Fruit fly (Drosophila melanogaster) whole organism, prepupa: Measurements from ENCODE around the gene CG32483.

Experiments
- Blimp-1 ChIP-seq: fragments of 200-800 bp; sonication (Bioruptor generic); optimal IDR thresholded peaks from 3 replicates; lab custom pipeline; 2017; ENCODE audit warnings: missing biosample characterization, missing genetic modification characterization, mild to moderate bottlenecking, moderate library complexity, missing genetic modification reagents
- CG10631 ChIP-seq: fragments of 200-800 bp; sonication (Bioruptor generic); optimal IDR thresholded peaks from 2 replicates; lab custom pipeline; 2016; ENCODE audit warnings: missing biosample characterization, missing genetic modification characterization
- CG11294 ChIP-seq: fragments of 200-800 bp; sonication (Bioruptor generic); IDR thresholded peaks from 2 replicates; pipeline ENCODE4 v1.3.6; 2022; ENCODE audit warnings: missing biosample characterization, missing genetic modification characterization
- CG11762 ChIP-seq: fragments of 200-800 bp; sonication (Bioruptor generic); optimal IDR thresholded peaks from 3 replicates; lab custom pipeline; 2016; ENCODE audit warnings: missing biosample characterization, missing genetic modification characterization; ENCODE audit not compliant: insufficient read depth
- CG11902 ChIP-seq: fragments of 200-800 bp; sonication (Bioruptor generic); optimal IDR thresholded peaks from 3 replicates; lab custom pipeline; 2016; ENCODE audit warnings: missing biosample characterization, missing genetic modification characterization
- CG1621 ChIP-seq: fragments of 200-800 bp; sonication (Bioruptor generic); optimal IDR thresholded peaks from 3 replicates; lab custom pipeline; 2018; ENCODE audit warnings: missing biosample characterization, mild to moderate bottlenecking, missing genetic modification characterization
- CG16779 ChIP-seq: fragments of 200-800 bp; sonication (Bioruptor generic); optimal IDR thresholded peaks from 3 replicates; lab custom pipeline; 2017; ENCODE audit warnings: missing biosample characterization, mild to moderate bottlenecking, missing genetic modification characterization
- CG3032 ChIP-seq: fragments of 200-800 bp; optimal IDR thresholded peaks from 2 replicates; lab custom pipeline; 2019; ENCODE audit warnings: missing biosample characterization, mild to moderate bottlenecking, missing genetic modification characterization, moderate library complexity
- CG31627 ChIP-seq: fragments of 200-800 bp; sonication (Bioruptor generic); optimal IDR thresholded peaks from 3 replicates; lab custom pipeline; 2016; ENCODE audit warnings: missing biosample characterization, missing genetic modification characterization
- CG32006 ChIP-seq: fragments of 200-800 bp; sonication (Bioruptor generic); optimal IDR thresholded peaks from 3 replicates; lab custom pipeline; 2017; ENCODE audit warnings: missing biosample characterization, mild to moderate bottlenecking, missing genetic modification characterization
- CG34406 ChIP-seq: fragments of 200-800 bp; sonication (Bioruptor generic); optimal IDR thresholded peaks from 3 replicates; lab custom pipeline; 2016; ENCODE audit warnings: missing biosample characterization, missing genetic modification characterization
- CG3919 ChIP-seq: fragments of 200-800 bp; sonication (Bioruptor generic); optimal IDR thresholded peaks from 3 replicates; lab custom pipeline; 2016; ENCODE audit warnings: missing biosample characterization, missing genetic modification characterization
- CG6163 ChIP-seq: fragments of 200-800 bp; sonication (Bioruptor generic); IDR thresholded peaks from 3 replicates; pipeline ENCODE4 v1.3.6; 2022; ENCODE audit warnings: missing biosample characterization, missing genetic modification characterization
- CG6276 ChIP-seq: fragments of 200-800 bp; sonication (Bioruptor generic); optimal IDR thresholded peaks from 2 replicates; lab custom pipeline; 2017; ENCODE audit warnings: missing biosample characterization, mild to moderate bottlenecking, missing genetic modification characterization
- CG6792 ChIP-seq: fragments of 200-800 bp; sonication (Bioruptor generic); optimal IDR thresholded peaks from 3 replicates; lab custom pipeline; 2016; ENCODE audit warnings: missing biosample characterization, missing genetic modification characterization
- CG6808 ChIP-seq: fragments of 200-800 bp; sonication (Bioruptor generic); optimal IDR thresholded peaks from 3 replicates; lab custom pipeline; 2017; ENCODE audit warnings: missing biosample characterization, missing genetic modification characterization, mild to moderate bottlenecking, moderate library complexity, missing genetic modification reagents
- CG7368 ChIP-seq: fragments of 200-800 bp; sonication (Bioruptor generic); optimal IDR thresholded peaks from 3 replicates; lab custom pipeline; 2016; ENCODE audit warnings: missing biosample characterization, missing genetic modification characterization
- CG8119 ChIP-seq: fragments of 200-800 bp; sonication (Bioruptor generic); IDR thresholded peaks from 3 replicates; pipeline ENCODE4 v1.3.6; 2022; ENCODE audit warnings: missing biosample characterization, missing genetic modification characterization
- CG8319 ChIP-seq: fragments of 200-800 bp; sonication (Bioruptor generic); optimal IDR thresholded peaks from 3 replicates; lab custom pipeline; 2016; ENCODE audit warnings: missing biosample characterization, missing genetic modification characterization
- CG9139 ChIP-seq: fragments of 200-800 bp; sonication (Bioruptor generic); optimal IDR thresholded peaks from 3 replicates; lab custom pipeline; 2017; ENCODE audit warnings: missing biosample characterization, mild to moderate bottlenecking, missing genetic modification characterization
- Eip75B ChIP-seq: fragments of 200-800 bp; sonication (Bioruptor generic); optimal IDR thresholded peaks from 3 replicates; lab custom pipeline; 2016; ENCODE audit warnings: missing biosample characterization, missing genetic modification characterization
- Eip78C ChIP-seq: fragments of 200-800 bp; sonication (Bioruptor generic); peaks from one replicate; lab custom pipeline; 2016; ENCODE audit warnings: missing biosample characterization, missing genetic modification characterization
- Eip93F ChIP-seq: fragments of 200-800 bp; sonication (Bioruptor generic); optimal IDR thresholded peaks from 2 replicates; lab custom pipeline; 2016; ENCODE audit warnings: missing biosample characterization, mild to moderate bottlenecking, missing genetic modification characterization
- Ets21C ChIP-seq: fragments of 200-800 bp; sonication (Bioruptor generic); optimal IDR thresholded peaks from 3 replicates; lab custom pipeline; 2016; ENCODE audit warnings: missing biosample characterization, missing genetic modification characterization
- Gug ChIP-seq: fragments of 200-800 bp; sonication (Bioruptor generic); IDR thresholded peaks from 2 replicates; pipeline ENCODE4 v1.3.6; 2022; ENCODE audit warnings: missing biosample characterization, missing genetic modification characterization
- Hr38 ChIP-seq: sonication (Bioruptor generic); optimal IDR thresholded peaks from 2 replicates; lab custom pipeline; 2016; ENCODE audit warnings: missing biosample characterization, missing genetic modification characterization
- Hr39 ChIP-seq: fragments of 200-800 bp; sonication (Bioruptor generic); optimal IDR thresholded peaks from 2 replicates; lab custom pipeline; 2016; ENCODE audit warnings: missing biosample characterization, missing genetic modification characterization
- Hr4 ChIP-seq: fragments of 200-800 bp; sonication (Bioruptor generic); optimal IDR thresholded peaks from 3 replicates; lab custom pipeline; 2016; ENCODE audit warnings: missing biosample characterization, missing genetic modification characterization
- Lpt ChIP-seq: fragments of 200-800 bp; sonication (Bioruptor generic); optimal IDR thresholded peaks from 3 replicates; lab custom pipeline; 2016; ENCODE audit warnings: missing biosample characterization, missing genetic modification characterization
- OdsH ChIP-seq: fragments of 200-800 bp; sonication (Bioruptor generic); optimal IDR thresholded peaks from 3 replicates; lab custom pipeline; 2016; ENCODE audit warnings: missing biosample characterization, missing genetic modification characterization
- Smox ChIP-seq: fragments of 200-800 bp; sonication (Bioruptor generic); optimal IDR thresholded peaks from 3 replicates; lab custom pipeline; 2016; ENCODE audit warnings: missing biosample characterization, missing genetic modification characterization
- Sox102F ChIP-seq: fragments of 200-800 bp; sonication (Bioruptor generic); optimal IDR thresholded peaks from 2 replicates; lab custom pipeline; 2016; ENCODE audit warnings: missing biosample characterization, mild to moderate bottlenecking, missing genetic modification characterization
- Sox14 ChIP-seq: fragments of 200-800 bp; sonication (Bioruptor generic); optimal IDR thresholded peaks from 3 replicates; lab custom pipeline; 2016; ENCODE audit warnings: missing biosample characterization, missing genetic modification characterization
- acj6 ChIP-seq: fragments of 200-800 bp; sonication (Bioruptor generic); optimal IDR thresholded peaks from 3 replicates; lab custom pipeline; 2016; ENCODE audit warnings: missing biosample characterization, missing genetic modification characterization
- dac ChIP-seq: fragments of 200-800 bp; sonication (Bioruptor generic); optimal IDR thresholded peaks from 2 replicates; lab custom pipeline; 2017; ENCODE audit warnings: missing biosample characterization, mild to moderate bottlenecking, missing genetic modification characterization
- dsx ChIP-seq: fragments of 200-800 bp; optimal IDR thresholded peaks from 3 replicates; lab custom pipeline; 2019; ENCODE audit warnings: missing biosample characterization, mild to moderate bottlenecking, missing genetic modification characterization, moderate library complexity; ENCODE audit not compliant: poor library complexity, severe bottlenecking
- eg ChIP-seq: fragments of 200-800 bp; sonication (Bioruptor generic); IDR thresholded peaks from 3 replicates; pipeline ENCODE4 v1.3.6; 2022; ENCODE audit warnings: missing biosample characterization, missing genetic modification characterization
- esn ChIP-seq: fragments of 200-800 bp; sonication (Bioruptor generic); optimal IDR thresholded peaks from 2 replicates; lab custom pipeline; 2016; ENCODE audit warnings: missing biosample characterization, mild to moderate bottlenecking, missing genetic modification characterization, moderate library complexity
- fd59A ChIP-seq: fragments of 200-800 bp; sonication (Bioruptor generic); optimal IDR thresholded peaks from 2 replicates; lab custom pipeline; 2017; ENCODE audit warnings: missing biosample characterization, mild to moderate bottlenecking, missing genetic modification characterization, missing genetic modification reagents
- fkh ChIP-seq: fragments of 200-800 bp; sonication (Bioruptor generic); optimal IDR thresholded peaks from 3 replicates; lab custom pipeline; 2017; ENCODE audit warnings: missing biosample characterization, mild to moderate bottlenecking, missing genetic modification characterization, moderate library complexity
- lz ChIP-seq: fragments of 200-800 bp; sonication (Bioruptor generic); optimal IDR thresholded peaks from 3 replicates; lab custom pipeline; 2016; ENCODE audit warnings: missing biosample characterization, missing genetic modification characterization
- net ChIP-seq: fragments of 200-800 bp; sonication (Bioruptor generic); optimal IDR thresholded peaks from 3 replicates; lab custom pipeline; 2016; ENCODE audit warnings: missing biosample characterization, missing genetic modification characterization
- pdm3 ChIP-seq: fragments of 200-800 bp; sonication (Bioruptor generic); optimal IDR thresholded peaks from 3 replicates; lab custom pipeline; 2016; ENCODE audit warnings: missing biosample characterization, missing genetic modification characterization
- salr ChIP-seq, 2 experiments: fragments of 200-800 bp; sonication (Bioruptor generic); optimal IDR thresholded peaks; 3 replicates each; lab custom pipeline; 2016 to 2018; ENCODE audit warnings: missing biosample characterization in 2 of 2, missing genetic modification characterization in 2 of 2, mild to moderate bottlenecking in 1 of 2
- spab ChIP-seq: fragments of 200-800 bp; sonication (Bioruptor generic); optimal IDR thresholded peaks from 2 replicates; lab custom pipeline; 2017; ENCODE audit warnings: missing biosample characterization, mild to moderate bottlenecking, missing genetic modification characterization, missing genetic modification reagents
- ss ChIP-seq, 2 experiments: fragments of 200-800 bp; sonication (Bioruptor generic); optimal IDR thresholded peaks; 2 replicates in 1 of 2; 3 replicates in 1 of 2; lab custom pipeline; 2017 to 2018; ENCODE audit warnings: mild to moderate bottlenecking in 2 of 2, missing biosample characterization in 2 of 2, missing genetic modification characterization in 2 of 2, moderate library complexity in 1 of 2
- svp ChIP-seq: fragments of 200-800 bp; sonication (Bioruptor generic); peaks from one replicate; lab custom pipeline; 2016; ENCODE audit warnings: missing biosample characterization, missing genetic modification characterization
- topi ChIP-seq: fragments of 200-800 bp; sonication (Bioruptor generic); optimal IDR thresholded peaks from 3 replicates; lab custom pipeline; 2016; ENCODE audit warnings: missing biosample characterization, missing genetic modification characterization

CG32483 gene

dm6 chr3L:681793-682369 lies 8.0 kb downstream of the CG32483 start (continued):
- TF ChIP-seq CG11294 (GFP tag; lab: Robert Waterston, UW) (no peak), Lpt (GFP tag; lab: Kevin White, UChicago) (peak; percentile 7), CG6276 (GFP tag; lab: Kevin White, UChicago) (no peak), CG7368 (GFP tag; lab: Kevin White, UChicago) (peak; percentile 15), CG8319 (GFP tag; lab: Kevin White, UChicago) (peak; percentile 13), spab (GFP tag; lab: Kevin White, UChicago) (no peak), CG6163 (GFP tag; lab: Robert Waterston, UW) (no peak), fd59A (no peak), net (peak; percentile 43), dac (no peak), Eip93F (GFP tag; lab: Kevin White, UChicago) (no peak), Eip78C (GFP tag; lab: Kevin White, UChicago) (peak; percentile 62), Smox (peak; percentile 34), pdm3 (GFP tag; lab: Kevin White, UChicago) (peak; percentile 28), Sox14 (peak; percentile 55), CG3919 (GFP tag; lab: Kevin White, UChicago) (peak; percentile 64), CG31627 (peak; percentile 32), eg (peak; percentile 14; the same call in 1 of the 3 replicates), ss (GFP tag; optimal IDR thresholded peaks at IDR 0.05; lab: Kevin White, UChicago) (peak; percentile 6 to 42), dsx (GFP tag; lab: Kevin White, UChicago) (peak; percentile 12), Ets21C (GFP tag; lab: Kevin White, UChicago) (peak; percentile 1)

dm6 chr3L:680258-680657 lies 9.6 kb downstream of the CG32483 start, which contains the start of gene CG17129:
TSS of gene CG17129 (minus strand) at chr3L:680326.
- TF ChIP-seq CG9139 (no peak), esn (GFP tag; lab: Kevin White, UChicago) (peak; percentile 77), CG11902 (GFP tag; lab: Kevin White, UChicago) (no peak), Sox102F (GFP tag; lab: Kevin White, UChicago) (peak; percentile 59), topi (GFP tag; lab: Kevin White, UChicago) (peak; percentile 54), CG6276 (GFP tag; lab: Kevin White, UChicago) (peak; percentile 74), Blimp-1 (GFP tag; lab: Kevin White, UChicago) (peak; percentile 26), lz (GFP tag; lab: Kevin White, UChicago) (peak; percentile 65), Eip75B (GFP tag; lab: Kevin White, UChicago) (no peak), CG10631 (GFP tag; lab: Kevin White, UChicago) (peak; percentile 52), CG6163 (GFP tag; lab: Robert Waterston, UW) (peak; percentile 31; the same call in 1 of the 3 replicates), CG8319 (GFP tag; lab: Kevin White, UChicago) (no peak), CG32006 (GFP tag; lab: Kevin White, UChicago) (peak; percentile 27), CG6792 (GFP tag; lab: Kevin White, UChicago) (no peak), Gug (GFP tag; lab: Robert Waterston, UW) (no peak), dsx (GFP tag; lab: Kevin White, UChicago) (no peak), salr (GFP tag; optimal IDR thresholded peaks at IDR 0.05; lab: Kevin White, UChicago) (no peak), Hr4 (GFP tag; lab: Kevin White, UChicago) (peak; percentile 60), OdsH (GFP tag; lab: Kevin White, UChicago) (peak; percentile 37), CG3032 (tag; lab: Kevin White, UChicago) (peak; percentile 2), dac (no peak), CG6808 (no peak), fd59A (no peak), Ets21C (GFP tag; lab: Kevin White, UChicago) (peak; percentile 53), CG11762 (no peak), CG34406 (GFP tag; lab: Kevin White, UChicago) (peak; percentile 27), net (no peak), CG1621 (tag; lab: Kevin White, UChicago) (no peak), pdm3 (GFP tag; lab: Kevin White, UChicago) (peak; percentile 43), Hr39 (GFP tag; lab: Kevin White, UChicago) (peak; percentile 74), spab (GFP tag; lab: Kevin White, UChicago) (no peak), CG11294 (GFP tag; lab: Robert Waterston, UW) (peak; percentile 41; the same call in 1 of the 2 replicates), acj6 (peak; percentile 42), fkh (GFP tag; lab: Kevin White, UChicago) (peak; percentile 78), CG7368 (GFP tag; lab: Kevin White, UChicago) (no peak), Hr38 (GFP tag; lab: Kevin White, UChicago) (no peak), CG16779 (tag; lab: Kevin White, UChicago) (no peak), CG8119 (GFP tag; lab: Robert Waterston, UW) (no peak), svp (GFP tag; lab: Kevin White, UChicago) (peak; percentile 63)
